Fruit fly (Drosophila melanogaster) whole organism, prepupa: ENCODE results near the gene CG32369.

ENCODE experiments used
- CG34406 ChIP-seq: fragments of 200-800 bp; sonication (Bioruptor generic); optimal IDR thresholded peaks from 3 replicates; lab custom pipeline; 2016; ENCODE audit warnings: missing biosample characterization, missing genetic modification characterization
- CG6808 ChIP-seq: fragments of 200-800 bp; sonication (Bioruptor generic); optimal IDR thresholded peaks from 3 replicates; lab custom pipeline; 2017; ENCODE audit warnings: missing biosample characterization, missing genetic modification characterization, mild to moderate bottlenecking, moderate library complexity, missing genetic modification reagents
- Lpt ChIP-seq: fragments of 200-800 bp; sonication (Bioruptor generic); optimal IDR thresholded peaks from 3 replicates; lab custom pipeline; 2016; ENCODE audit warnings: missing biosample characterization, missing genetic modification characterization

DNA sequence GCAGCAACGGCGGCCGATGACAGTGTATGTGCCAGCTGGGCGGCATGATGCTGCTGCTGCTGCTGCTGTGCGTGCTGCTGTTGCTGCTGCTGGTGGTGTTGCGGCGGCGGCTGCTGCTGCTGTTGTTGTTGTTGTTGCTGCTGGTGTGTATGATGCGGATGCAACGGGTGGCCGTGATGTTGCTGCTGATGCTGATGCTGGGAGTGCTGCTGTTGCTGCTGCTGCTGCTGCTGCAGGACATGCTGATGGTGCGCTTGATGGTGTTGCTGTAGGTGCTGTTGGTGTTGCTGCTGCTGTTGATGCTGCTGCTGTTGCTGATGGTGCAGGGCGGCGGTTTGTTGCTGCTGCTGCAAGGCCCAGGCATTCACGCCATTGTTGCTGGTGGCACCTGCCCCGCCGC lies 21.3 kb upstream of the CG32369 start:
- TF ChIP-seq Lpt (GFP tag; lab: Kevin White, UChicago): no peak
- no peak for TF ChIP-seq CG34406 (GFP tag; lab: Kevin White, UChicago)
- no peak for TF ChIP-seq CG6808 (GFP tag; lab: Kevin White, UChicago)
